Worm (Caenorhabditis elegans) whole organism, L2 larva: ENCODE results near the gene C45G9.2.

Experiments
- dmd-4 ChIP-seq: sonication (generic microtip); optimal IDR thresholded peaks from 2 replicates; lab custom pipeline; 2017; ENCODE audit warnings: missing biosample characterization, missing genetic modification characterization
- nhr-12 ChIP-seq: fragments of 150-350 bp; optimal IDR thresholded peaks from 2 replicates; lab custom pipeline; 2014; ENCODE audit warnings: missing biosample characterization, missing genetic modification characterization

DNA sequence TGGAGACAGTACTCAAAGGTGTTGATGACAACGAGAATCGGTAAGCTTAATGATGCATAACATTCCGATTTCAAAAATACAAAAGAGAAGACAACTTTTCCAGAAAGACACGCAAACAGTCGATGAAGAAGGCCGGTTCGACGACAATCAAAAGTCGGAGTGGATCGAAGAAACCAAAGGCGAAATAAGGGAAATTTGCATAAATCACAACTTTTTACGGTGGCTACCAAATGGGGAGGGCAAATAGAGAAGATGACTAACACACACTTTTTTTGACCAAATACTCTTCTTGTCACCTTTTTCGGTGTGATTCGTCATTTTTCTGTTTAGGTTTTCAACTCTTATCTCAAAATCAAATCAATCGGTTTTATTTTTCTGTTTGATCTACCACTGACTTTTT, 32.7 kb upstream of the C45G9.2 start, which contains the start of gene C45G9.6:
- TF ChIP-seq dmd-4 = no peak
- TF ChIP-seq nhr-12 (tag; lab: Kevin White, UChicago) = no peak
